Fruit fly (Drosophila melanogaster): Measurements from ENCODE around the gene CG8219.

Gene CG8219

DNA sequence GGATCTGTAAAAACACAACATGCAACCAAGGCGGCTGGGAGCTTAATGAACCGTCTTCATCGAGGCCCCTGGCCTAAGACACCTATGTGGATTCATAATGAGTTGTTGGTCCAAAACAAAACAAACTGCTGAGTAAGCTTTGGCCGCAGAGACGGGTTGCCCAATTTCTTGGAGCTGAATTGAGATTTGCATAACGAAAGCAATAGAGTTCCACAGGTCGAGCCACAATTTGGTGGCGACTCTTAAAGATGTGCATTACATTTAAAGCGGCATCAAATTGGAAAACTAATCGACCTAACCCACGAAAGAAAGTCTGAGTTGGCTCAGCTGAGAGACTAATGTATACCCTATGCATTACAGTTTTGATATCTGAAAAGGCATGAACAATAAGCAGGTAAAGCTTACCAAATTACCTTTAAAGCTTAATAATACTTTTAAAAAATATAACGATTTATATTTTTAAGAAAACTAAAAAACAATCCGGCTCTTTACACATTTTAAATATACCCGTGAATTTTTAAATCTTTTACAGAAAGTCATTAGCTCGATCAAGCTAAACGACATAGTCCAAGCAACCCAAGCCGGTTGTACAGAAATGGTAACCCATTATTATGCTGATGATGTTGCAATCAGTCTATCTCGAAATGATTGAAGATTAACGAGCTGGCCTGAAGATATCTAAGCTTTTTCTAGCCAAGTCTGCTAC lies 42.8 kb upstream of the CG8219 start, which contains the start of gene CG13297 (continued):
- peak; percentile 55 for TF ChIP-seq sisA (GFP tag; IDR thresholded peaks at IDR 0.05)
- TF ChIP-seq tll (GFP tag; optimal IDR thresholded peaks at IDR 0.05), result no peak
- TF ChIP-seq D19A (tag; optimal IDR thresholded peaks at IDR 0.05), result peak; percentile 80
- peak; percentile 88 for TF ChIP-seq dmrt99B (tag; optimal IDR thresholded peaks at IDR 0.05)
- no peak for TF ChIP-seq Dll (GFP tag; IDR thresholded peaks at IDR 0.05; ENCODE audit: partially characterized antibody)
- TF ChIP-seq ranshi (GFP tag; IDR thresholded peaks at IDR 0.05), result peak; percentile 21; the same call in 1 of the 2 replicates
- no peak for TF ChIP-seq CG6272 (GFP tag; IDR thresholded peaks at IDR 0.05)
- TF ChIP-seq CG17802 (tag; optimal IDR thresholded peaks at IDR 0.05), result no peak
- peak; percentile 35 for TF ChIP-seq Fer3 (tag; optimal IDR thresholded peaks at IDR 0.05)
- TF ChIP-seq inv (GFP tag; IDR thresholded peaks at IDR 0.05; ENCODE audit: partially characterized antibody), result no peak
- no peak for TF ChIP-seq ac (GFP tag; optimal IDR thresholded peaks at IDR 0.05)
- peak; percentile 40 for TF ChIP-seq CG9437 (GFP tag; optimal IDR thresholded peaks at IDR 0.05)
- TF ChIP-seq CG12942 (GFP tag; optimal IDR thresholded peaks at IDR 0.05), result no peak
- peak; percentile 37 for TF ChIP-seq org-1 (GFP tag; optimal IDR thresholded peaks at IDR 0.05)
- peak; percentile 58; the same call in 1 of the 2 replicates for TF ChIP-seq wor (GFP tag; IDR thresholded peaks at IDR 0.05)
- TF ChIP-seq Ssrp (tag; optimal IDR thresholded peaks at IDR 0.05), result peak; percentile 68
- peak; percentile 57 for TF ChIP-seq grau (tag; optimal IDR thresholded peaks at IDR 0.05)
- no peak for TF ChIP-seq HmgD (GFP tag; optimal IDR thresholded peaks at IDR 0.05)
- no peak for TF ChIP-seq Opbp (GFP tag; IDR thresholded peaks at IDR 0.05; ENCODE audit: partially characterized antibody)
- TF ChIP-seq en (GFP tag; optimal IDR thresholded peaks at IDR 0.05), result no peak
- no peak for TF ChIP-seq CG13123 (GFP tag; optimal IDR thresholded peaks at IDR 0.05)
- TF ChIP-seq CG6175 (GFP tag; IDR thresholded peaks at IDR 0.05), result no peak
- TF ChIP-seq nerfin-2 (GFP tag; IDR thresholded peaks at IDR 0.05; ENCODE audit: partially characterized antibody), result no peak
- no peak for TF ChIP-seq tup (GFP tag; optimal IDR thresholded peaks at IDR 0.05)
- TF ChIP-seq phol (tag; optimal IDR thresholded peaks at IDR 0.05), result peak; percentile 75
- TF ChIP-seq gfzf (GFP tag; optimal IDR thresholded peaks at IDR 0.05), result no peak
- TF ChIP-seq her (GFP tag; optimal IDR thresholded peaks at IDR 0.05), result no peak
- peak; percentile 44 for TF ChIP-seq CG12391 (tag; optimal IDR thresholded peaks at IDR 0.05)
- TF ChIP-seq CG10274 (GFP tag; optimal IDR thresholded peaks at IDR 0.05), result no peak
- TF ChIP-seq lbe (GFP tag; optimal IDR thresholded peaks at IDR 0.05), result no peak
- TF ChIP-seq Myb (GFP tag; optimal IDR thresholded peaks at IDR 0.05), result no peak
- TF ChIP-seq CG11093 (GFP tag; IDR thresholded peaks at IDR 0.05), result peak; percentile 62; the same call in 2 of the 3 replicates
- peak; percentile 88 for TF ChIP-seq abd-A (tag; optimal IDR thresholded peaks at IDR 0.05)
- no peak for TF ChIP-seq ERR (GFP tag; optimal IDR thresholded peaks at IDR 0.05)
- TF ChIP-seq CG7372 (GFP tag; IDR thresholded peaks at IDR 0.05), result no peak; the same call in 1 of the 2 replicates
- no peak for TF ChIP-seq disco-r (GFP tag; optimal IDR thresholded peaks at IDR 0.05)
- no peak for TF ChIP-seq ftz-f1 (GFP tag; optimal IDR thresholded peaks at IDR 0.05)
- TF ChIP-seq vfl (GFP tag; optimal IDR thresholded peaks at IDR 0.05), result no peak
- TF ChIP-seq CG17328 (GFP tag; IDR thresholded peaks at IDR 0.05), result no peak
- TF ChIP-seq ab (GFP tag; optimal IDR thresholded peaks at IDR 0.05), result no peak
- peak; percentile 86 for TF ChIP-seq pros (GFP tag; optimal IDR thresholded peaks at IDR 0.05)
- no peak for TF ChIP-seq CG17568 (GFP tag; optimal IDR thresholded peaks at IDR 0.05)
- TF ChIP-seq CG7987 (GFP tag; optimal IDR thresholded peaks at IDR 0.05), result no peak
- no peak for TF ChIP-seq TFAM (GFP tag; optimal IDR thresholded peaks at IDR 0.05)
- no peak for TF ChIP-seq zfh2 (GFP tag; optimal IDR thresholded peaks at IDR 0.05)
- TF ChIP-seq rib (GFP tag; IDR thresholded peaks at IDR 0.05), result no peak
- no peak for TF ChIP-seq Elba2 (GFP tag; optimal IDR thresholded peaks at IDR 0.05)
- TF ChIP-seq Blimp-1 (GFP tag; optimal IDR thresholded peaks at IDR 0.05), result peak; percentile 54
- TF ChIP-seq MTF-1 (GFP tag; optimal IDR thresholded peaks at IDR 0.05; ENCODE audit: borderline replicate concordance), result no peak
